Worm (Caenorhabditis elegans): ENCODE data around the gene algn-14.

DNA sequence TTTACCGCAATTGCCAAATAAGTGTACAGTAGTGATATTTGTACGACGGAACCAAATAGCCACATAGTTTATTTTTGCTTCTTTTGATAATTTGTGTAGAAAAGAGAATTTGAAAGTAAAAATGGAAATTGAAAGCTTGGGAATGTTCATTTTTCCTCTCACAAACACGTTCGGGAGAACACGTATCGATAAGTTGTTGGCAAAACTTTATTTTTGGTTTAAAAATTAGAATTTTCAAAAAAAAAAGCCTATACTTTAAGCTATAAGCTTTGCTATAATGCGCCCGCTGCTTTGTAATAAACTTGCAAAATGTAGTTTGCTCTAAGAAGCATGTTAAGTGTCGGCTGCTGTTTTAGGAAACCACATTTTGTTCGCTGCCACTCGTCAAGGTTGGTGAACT lies 47.9 kb downstream of the algn-14 start, which contains the start of gene Y37E11AR.7:
- no peak for TF ChIP-seq nhr-67 (tag; optimal IDR thresholded peaks at IDR 0.05)
- TF ChIP-seq unc-62 (GFP tag; optimal IDR thresholded peaks at IDR 0.05): no peak
- TF ChIP-seq pha-4 (tag; optimal IDR thresholded peaks at IDR 0.05): no peak
- TF ChIP-seq snpc-4 (tag; optimal IDR thresholded peaks at IDR 0.05): no peak
- TF ChIP-seq egl-5 (tag; optimal IDR thresholded peaks at IDR 0.05): no peak
- no peak for TF ChIP-seq nhr-237 (tag; optimal IDR thresholded peaks at IDR 0.05)
- no peak for TF ChIP-seq R02D3.7 (tag; optimal IDR thresholded peaks at IDR 0.05)
- TF ChIP-seq fos-1 (tag; optimal IDR thresholded peaks at IDR 0.05): no peak
- no peak for TF ChIP-seq nhr-25 (tag; optimal IDR thresholded peaks at IDR 0.05)
- TF ChIP-seq mdl-1 (tag; optimal IDR thresholded peaks at IDR 0.05): no peak
- no peak for TF ChIP-seq sea-2 (GFP tag; optimal IDR thresholded peaks at IDR 0.05)
- TF ChIP-seq egl-27 (tag; optimal IDR thresholded peaks at IDR 0.05): no peak

Data from whole organism, L3 larva.